Worm (Caenorhabditis elegans): ENCODE measurements around the gene tni-4.

Gene tni-4

DNA sequence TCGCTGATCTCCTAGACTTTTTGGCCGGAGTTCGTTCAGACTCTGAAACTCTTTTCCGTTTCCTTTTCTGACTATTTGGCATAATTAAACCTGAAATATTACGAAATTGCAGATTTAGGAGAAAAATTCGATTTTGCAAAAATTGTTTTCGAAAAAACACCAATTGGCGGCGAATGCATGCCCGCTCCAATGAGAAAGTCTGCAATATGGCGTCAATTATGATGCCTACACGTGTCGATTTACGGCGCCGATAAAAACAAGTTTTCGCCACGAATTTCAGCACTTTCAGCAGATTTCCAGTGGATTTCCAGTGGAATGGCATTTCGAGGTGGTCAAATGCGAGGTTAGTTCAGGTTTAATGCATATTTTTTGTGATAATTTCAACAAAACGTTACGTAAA, 5.0 kb downstream of the tni-4 start, which contains the start of the genes Y59E9AL.36 and nbet-1:
Y59E9AL.36 (minus strand) TSS at position 92 of the 400 bp plus-strand sequence.
nbet-1 (plus strand) TSS at position 112 of the 400 bp plus-strand sequence.
- TF ChIP-seq nhr-237 (tag; optimal IDR thresholded peaks at IDR 0.05) (no peak), mml-1 (tag; optimal IDR thresholded peaks at IDR 0.05) (no peak), lin-39 (tag; optimal IDR thresholded peaks at IDR 0.05) (peak; percentile 63), elt-3 (tag; optimal IDR thresholded peaks at IDR 0.05) (no peak), elt-2 (tag; optimal IDR thresholded peaks at IDR 0.05) (peak; percentile 46), ztf-4 (tag; optimal IDR thresholded peaks at IDR 0.05) (no peak), nhr-43 (tag; optimal IDR thresholded peaks at IDR 0.05; ENCODE audit: poor library complexity, severe bottlenecking) (peak; percentile 24), nhr-28 (tag; optimal IDR thresholded peaks at IDR 0.05) (no peak), R02D3.7 (tag; optimal IDR thresholded peaks at IDR 0.05) (peak; percentile 97), fkh-2 (tag; optimal IDR thresholded peaks at IDR 0.05) (peak; percentile 58), fos-1 (tag; optimal IDR thresholded peaks at IDR 0.05) (no peak), nhr-11 (tag; optimal IDR thresholded peaks at IDR 0.05) (peak; percentile 69), ceh-28 (tag; optimal IDR thresholded peaks at IDR 0.05) (peak; percentile 65), egl-5 (tag; optimal IDR thresholded peaks at IDR 0.05) (peak; percentile 94), zag-1 (tag; optimal IDR thresholded peaks at IDR 0.05) (no peak), snpc-4 (tag; optimal IDR thresholded peaks at IDR 0.05) (peak; percentile 84), nhr-76 (tag; optimal IDR thresholded peaks at IDR 0.05) (no peak), nhr-25 (tag; optimal IDR thresholded peaks at IDR 0.05) (peak; percentile 62), unc-62 (GFP tag; optimal IDR thresholded peaks at IDR 0.05) (no peak), pqm-1 (tag; optimal IDR thresholded peaks at IDR 0.05) (peak; percentile 17), ZK546.5 (tag; optimal IDR thresholded peaks at IDR 0.05) (no peak), mdl-1 (tag; optimal IDR thresholded peaks at IDR 0.05) (no peak), pha-4 (tag; optimal IDR thresholded peaks at IDR 0.05) (peak; percentile 86), nfya-1 (tag; optimal IDR thresholded peaks at IDR 0.05; ENCODE audit: insufficient read depth) (peak; percentile 77), nhr-77 (tag; optimal IDR thresholded peaks at IDR 0.05) (peak; percentile 63), skn-1 (tag; optimal IDR thresholded peaks at IDR 0.05) (no peak), ceh-16 (tag; optimal IDR thresholded peaks at IDR 0.05) (no peak), jun-1 (tag; optimal IDR thresholded peaks at IDR 0.05) (peak; percentile 51), ceh-9 (tag; optimal IDR thresholded peaks at IDR 0.05) (no peak), ztf-11 (tag; optimal IDR thresholded peaks at IDR 0.05) (no peak), lin-15B (tag; optimal IDR thresholded peaks at IDR 0.05) (peak; percentile 96), nhr-12 (tag; optimal IDR thresholded peaks at IDR 0.05) (no peak), hmg-11 (tag; optimal IDR thresholded peaks at IDR 0.05) (peak; percentile 91), lsy-12 (tag; optimal IDR thresholded peaks at IDR 0.05) (peak; percentile 48), nhr-67 (tag; optimal IDR thresholded peaks at IDR 0.05) (no peak), unc-39 (tag; optimal IDR thresholded peaks at IDR 0.05) (no peak), elt-1 (tag; optimal IDR thresholded peaks at IDR 0.05) (no peak)

DNA sequence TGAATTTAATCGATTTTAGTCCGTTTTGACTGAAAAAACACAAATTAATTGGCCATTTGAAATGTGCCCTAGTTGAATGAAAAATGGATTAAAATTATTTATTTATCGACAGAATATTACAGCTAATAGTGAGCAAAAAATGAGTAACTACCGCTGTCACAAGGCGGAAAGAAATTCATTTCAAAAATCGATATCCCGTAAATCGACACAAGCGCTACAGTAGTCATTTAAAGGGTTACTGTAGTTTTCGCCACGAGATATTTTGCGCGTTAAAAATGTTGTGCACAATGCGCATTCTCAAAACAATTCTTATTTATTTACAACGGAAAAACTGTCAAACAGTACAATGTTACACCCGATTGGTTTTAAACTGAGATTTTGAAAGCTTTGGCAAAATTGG, 6.2 kb downstream of the tni-4 start:
- no peak for TF ChIP-seq fos-1 (tag; optimal IDR thresholded peaks at IDR 0.05)
- no peak for TF ChIP-seq mdl-1 (tag; optimal IDR thresholded peaks at IDR 0.05)
- no peak for TF ChIP-seq nhr-12 (tag; optimal IDR thresholded peaks at IDR 0.05)
- TF ChIP-seq fkh-2 (tag; optimal IDR thresholded peaks at IDR 0.05), result no peak
- no peak for TF ChIP-seq zag-1 (tag; optimal IDR thresholded peaks at IDR 0.05)
- no peak for TF ChIP-seq elt-1 (tag; optimal IDR thresholded peaks at IDR 0.05)
- TF ChIP-seq lsy-12 (tag; optimal IDR thresholded peaks at IDR 0.05), result no peak
- no peak for TF ChIP-seq lin-39 (tag; optimal IDR thresholded peaks at IDR 0.05)
- TF ChIP-seq sea-2 (GFP tag; optimal IDR thresholded peaks at IDR 0.05), result no peak
- TF ChIP-seq lin-15B (tag; optimal IDR thresholded peaks at IDR 0.05), result no peak
- no peak for TF ChIP-seq ceh-28 (tag; optimal IDR thresholded peaks at IDR 0.05)
- no peak for TF ChIP-seq tbx-2 (tag; optimal IDR thresholded peaks at IDR 0.05)
- no peak for TF ChIP-seq egl-27 (tag; optimal IDR thresholded peaks at IDR 0.05)
- TF ChIP-seq pqm-1 (tag; optimal IDR thresholded peaks at IDR 0.05), result no peak
- no peak for TF ChIP-seq nhr-237 (tag; optimal IDR thresholded peaks at IDR 0.05)
- no peak for TF ChIP-seq ceh-9 (tag; optimal IDR thresholded peaks at IDR 0.05)
- no peak for TF ChIP-seq nhr-28 (tag; optimal IDR thresholded peaks at IDR 0.05)

DNA sequence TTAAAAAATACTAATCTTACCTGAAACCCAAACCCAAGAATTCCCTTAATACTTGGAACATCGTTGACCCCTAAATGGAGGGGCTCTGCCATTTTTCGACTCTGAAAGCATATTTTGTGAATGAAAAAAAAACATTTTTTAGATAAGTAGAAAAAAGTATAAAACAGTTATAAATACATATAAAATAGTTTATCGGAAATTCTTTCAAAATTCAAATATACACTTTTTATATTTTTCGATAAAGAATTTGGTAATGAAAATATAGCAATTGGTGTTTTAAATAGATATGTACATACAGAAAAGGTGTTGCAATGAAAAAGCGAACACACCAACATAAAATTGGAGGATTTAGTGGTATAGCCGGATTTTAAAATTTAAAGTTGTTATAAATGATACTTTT, 10.7 kb downstream of the tni-4 start, which contains the start of gene Y59E9AL.4:
Y59E9AL.4 (minus strand) TSS at position 101 of the 400 bp plus-strand sequence.
- TF ChIP-seq tbx-2 (tag; optimal IDR thresholded peaks at IDR 0.05) (no peak), nhr-237 (tag; optimal IDR thresholded peaks at IDR 0.05) (no peak), nhr-28 (tag; optimal IDR thresholded peaks at IDR 0.05) (no peak), nfya-1 (tag; optimal IDR thresholded peaks at IDR 0.05; ENCODE audit: insufficient read depth) (no peak), egl-5 (tag; optimal IDR thresholded peaks at IDR 0.05) (no peak), nhr-67 (tag; optimal IDR thresholded peaks at IDR 0.05) (no peak), ztf-11 (tag; optimal IDR thresholded peaks at IDR 0.05) (no peak)

All from whole organism, L3 larva.